Worm (Caenorhabditis elegans): ENCODE measurements around the gene F54E7.6.

F54E7.6 gene

DNA sequence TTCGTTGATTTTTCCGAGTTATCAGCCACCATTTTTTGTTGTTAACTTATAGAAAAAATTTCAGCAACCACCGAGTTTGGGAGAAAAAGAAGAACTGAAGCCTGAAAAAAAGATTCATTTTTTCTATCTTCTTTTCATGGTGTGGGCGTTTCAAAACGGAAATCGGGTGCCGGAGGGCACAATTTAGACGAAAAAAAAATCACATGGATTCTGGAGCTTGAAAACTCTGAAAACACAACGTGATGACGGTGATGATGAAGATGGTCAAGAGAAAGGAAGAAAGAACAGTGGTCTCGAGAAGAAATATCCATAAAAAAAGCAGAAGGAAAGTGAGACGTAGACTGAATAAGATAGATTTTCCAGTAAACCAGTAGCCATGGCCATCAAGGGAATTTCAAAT lies 23.1 kb upstream of the F54E7.6 start, which contains the start of gene rcan-1:
TSS of gene rcan-1 (minus strand) at position 101 of the 400 bp plus-strand sequence.
- no peak for TF ChIP-seq F33H1.4 (GFP tag; IDR thresholded peaks at IDR 0.05)
- no peak for TF ChIP-seq egrh-3 (GFP tag; IDR thresholded peaks at IDR 0.05)
- TF ChIP-seq rec-8 (tag; optimal IDR thresholded peaks at IDR 0.05) = no peak
- no peak for TF ChIP-seq snpc-1.1 (tag; optimal IDR thresholded peaks at IDR 0.05; ENCODE audit: insufficient read depth)
- no peak for TF ChIP-seq aptf-2 (GFP tag; conservative IDR thresholded peaks at IDR 0.05)
- no peak for TF ChIP-seq lir-1 (GFP tag; conservative IDR thresholded peaks at IDR 0.05)
- no peak for TF ChIP-seq mes-4 (tag; optimal IDR thresholded peaks at IDR 0.05)
- no peak for TF ChIP-seq madf-10 (tag; optimal IDR thresholded peaks at IDR 0.05)
- TF ChIP-seq mel-28 (tag; optimal IDR thresholded peaks at IDR 0.05; ENCODE audit: borderline replicate concordance) = no peak
- no peak for TF ChIP-seq madf-3 (GFP tag; IDR thresholded peaks at IDR 0.05)

DNA sequence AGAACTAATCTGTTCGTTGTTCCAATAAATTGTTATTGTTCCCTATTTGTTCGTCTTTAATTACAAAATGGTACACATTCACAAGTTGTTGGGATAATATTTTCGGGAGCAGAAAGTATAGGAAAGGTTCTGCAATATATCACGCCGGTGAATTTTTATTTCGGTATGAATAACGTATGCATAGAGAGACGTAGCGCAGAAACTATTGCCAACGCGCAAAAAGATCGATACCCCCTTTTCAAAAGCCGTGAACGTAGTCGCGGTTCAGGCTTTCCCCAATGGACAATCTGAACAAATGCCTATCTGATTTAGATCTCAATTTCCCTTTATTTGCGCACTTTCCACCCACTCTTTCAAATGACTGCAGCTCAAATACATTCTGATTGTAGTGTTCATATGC lies 19.3 kb upstream of the F54E7.6 start, which contains the start of gene pst-2:
TSS of gene pst-2 (plus strand) at position 293 of the 400 bp plus-strand sequence.
- TF ChIP-seq nhr-80 (tag; optimal IDR thresholded peaks at IDR 0.05) (no peak), aptf-2 (GFP tag; conservative IDR thresholded peaks at IDR 0.05) (no peak), unc-130 (GFP tag; optimal IDR thresholded peaks at IDR 0.05) (peak; percentile 1), madf-8 (GFP tag; conservative IDR thresholded peaks at IDR 0.05) (no peak), bed-2 (GFP tag; IDR thresholded peaks at IDR 0.05) (no peak), Y95B8A.8 (GFP tag; IDR thresholded peaks at IDR 0.05) (0 out of 2 replicates have a peak, but pooled peaks have one; percentile 6), hsf-1 (GFP tag; IDR thresholded peaks at IDR 0.05) (peak; percentile 64; the same call in 1 of the 2 replicates), pha-4 (tag; optimal IDR thresholded peaks at IDR 0.05) (no peak), let-526 (GFP tag; IDR thresholded peaks at IDR 0.05) (no peak), nhr-27 (tag; optimal IDR thresholded peaks at IDR 0.05) (no peak), ets-4 (GFP tag; optimal IDR thresholded peaks at IDR 0.05) (no peak), rcor-1 (GFP tag; IDR thresholded peaks at IDR 0.05) (peak; percentile 45; the same call in 1 of the 2 replicates), F33H1.4 (GFP tag; IDR thresholded peaks at IDR 0.05) (peak; percentile 22; the same call in 1 of the 2 replicates), rpc-1 (optimal IDR thresholded peaks at IDR 0.05) (no peak), rpc-1 (tag; optimal IDR thresholded peaks at IDR 0.05) (no peak), attf-6 (GFP tag; IDR thresholded peaks at IDR 0.05) (peak; percentile 37; the same call in 1 of the 2 replicates), him-1 (tag; optimal IDR thresholded peaks at IDR 0.05) (peak; percentile 47), nhr-90 (tag; optimal IDR thresholded peaks at IDR 0.05) (no peak), ztf-3 (GFP tag; optimal IDR thresholded peaks at IDR 0.05) (no peak), xnd-1 (tag; optimal IDR thresholded peaks at IDR 0.05) (peak; percentile 3), ceh-91 (GFP tag; IDR thresholded peaks at IDR 0.05) (no peak), athp-1 (tag; optimal IDR thresholded peaks at IDR 0.05) (no peak), tbx-9 (tag; optimal IDR thresholded peaks at IDR 0.05; ENCODE audit: borderline replicate concordance) (no peak), F49E8.2 (tag; optimal IDR thresholded peaks at IDR 0.05; ENCODE audit: insufficient read depth) (peak; percentile 90), cebp-2 (GFP tag; IDR thresholded peaks at IDR 0.05) (no peak), snpc-1.1 (tag; optimal IDR thresholded peaks at IDR 0.05; ENCODE audit: insufficient read depth) (peak; percentile 13), tlf-1 (GFP tag; optimal IDR thresholded peaks at IDR 0.05) (peak; percentile 27), chd-7 (tag; optimal IDR thresholded peaks at IDR 0.05) (peak; percentile 13), hmg-1.2 (GFP tag; IDR thresholded peaks at IDR 0.05) (0 out of 2 replicates have a peak, but pooled peaks have one; percentile 6), Y53G8AR.9 (GFP tag; conservative IDR thresholded peaks at IDR 0.05) (peak; percentile 72; the same call in 1 of the 2 replicates), mel-28 (tag; optimal IDR thresholded peaks at IDR 0.05; ENCODE audit: borderline replicate concordance) (no peak), F23B12.7 (tag; optimal IDR thresholded peaks at IDR 0.05; ENCODE audit: insufficient read depth) (no peak), gei-17 (GFP tag; optimal IDR thresholded peaks at IDR 0.05) (no peak), atf-7 (tag; optimal IDR thresholded peaks at IDR 0.05) (no peak), F52B5.7 (tag; optimal IDR thresholded peaks at IDR 0.05) (no peak), F57A8.1 (GFP tag; optimal IDR thresholded peaks at IDR 0.05) (no peak), hlh-26 (GFP tag; conservative IDR thresholded peaks at IDR 0.05) (no peak), B0336.3 (GFP tag; IDR thresholded peaks at IDR 0.05) (peak; percentile 14; the same call in 1 of the 2 replicates), ztf-25 (GFP tag; IDR thresholded peaks at IDR 0.05) (peak; percentile 12; the same call in 1 of the 2 replicates), snpc-3.4 (tag; optimal IDR thresholded peaks at IDR 0.05) (peak; percentile 70), egrh-3 (GFP tag; IDR thresholded peaks at IDR 0.05) (no peak)
